Fruit fly (Drosophila melanogaster) whole organism, embryonic: Measurements from ENCODE around the gene CG11811.

Experiments
- Ada2b ChIP-seq: fragments of 200-800 bp; sonication (Bioruptor generic); IDR thresholded peaks from 2 replicates; pipeline ENCODE4 v1.3.6; 2022; ENCODE audit warnings: missing biosample characterization, missing genetic modification characterization
- Atf-2 ChIP-seq: fragments of 200-800 bp; sonication (Bioruptor generic); optimal IDR thresholded peaks from 2 replicates; lab custom pipeline; 2016; ENCODE audit warnings: missing biosample characterization, missing genetic modification characterization
- Atf6 ChIP-seq: fragments of 200-800 bp; sonication (Bioruptor generic); IDR thresholded peaks from 2 replicates; pipeline ENCODE4 v1.3.6; 2022; ENCODE audit warnings: missing biosample characterization, missing genetic modification characterization
- Blimp-1 ChIP-seq: fragments of 200-800 bp; sonication (Bioruptor generic); optimal IDR thresholded peaks from 3 replicates; lab custom pipeline; 2018; ENCODE audit warnings: missing biosample characterization, missing genetic modification characterization, mild to moderate bottlenecking, moderate library complexity, missing genetic modification reagents
- CG10959 ChIP-seq: fragments of 200-800 bp; sonication (Bioruptor generic); IDR thresholded peaks from 2 replicates; pipeline ENCODE4 v1.3.6; 2022; ENCODE audit warnings: missing biosample characterization, missing genetic modification characterization
- CG12104 ChIP-seq: fragments of 200-800 bp; sonication (Bioruptor generic); optimal IDR thresholded peaks from 3 replicates; lab custom pipeline; 2016; ENCODE audit warnings: missing biosample characterization, missing genetic modification characterization
- CG12155 ChIP-seq: fragments of 200-800 bp; sonication (Bioruptor generic); optimal IDR thresholded peaks from 3 replicates; lab custom pipeline; 2016; ENCODE audit warnings: missing biosample characterization, missing genetic modification characterization
- CG14667 ChIP-seq: fragments of 200-800 bp; sonication (Bioruptor generic); IDR thresholded peaks from 2 replicates; pipeline ENCODE4 v1.3.6; 2022; ENCODE audit warnings: missing biosample characterization, missing genetic modification characterization
- CG16779 ChIP-seq: fragments of 200-800 bp; sonication (Bioruptor generic); IDR thresholded peaks from 2 replicates; pipeline ENCODE4 v1.3.6; 2022; ENCODE audit warnings: missing biosample characterization, missing genetic modification characterization
- CG2120 ChIP-seq: fragments of 200-800 bp; sonication (Bioruptor generic); optimal IDR thresholded peaks from 3 replicates; lab custom pipeline; 2016; ENCODE audit warnings: missing biosample characterization, missing genetic modification characterization
- CG2202 ChIP-seq: fragments of 200-800 bp; sonication (Bioruptor generic); optimal IDR thresholded peaks from 2 replicates; lab custom pipeline; 2018; ENCODE audit warnings: missing biosample characterization, mild to moderate bottlenecking, missing genetic modification characterization
- CG31224 ChIP-seq: fragments of 200-800 bp; sonication (Bioruptor generic); IDR thresholded peaks from 2 replicates; pipeline ENCODE4 v1.3.6; 2022; ENCODE audit warnings: missing biosample characterization, missing genetic modification characterization
- CG31365 ChIP-seq: fragments of 200-800 bp; sonication (Bioruptor generic); optimal IDR thresholded peaks from 2 replicates; lab custom pipeline; 2018; ENCODE audit warnings: missing biosample characterization, mild to moderate bottlenecking, missing genetic modification characterization
- CG32532 ChIP-seq: fragments of 200-800 bp; sonication (Bioruptor generic); IDR thresholded peaks from 2 replicates; pipeline ENCODE4 v1.3.6; 2022; ENCODE audit warnings: missing biosample characterization, missing genetic modification characterization
- CG4282 ChIP-seq: fragments of 200-800 bp; sonication (Bioruptor generic); optimal IDR thresholded peaks from 2 replicates; lab custom pipeline; 2016; ENCODE audit warnings: missing biosample characterization, missing genetic modification characterization
- CG4404 ChIP-seq: fragments of 200-800 bp; sonication (Bioruptor generic); IDR thresholded peaks from 2 replicates; pipeline ENCODE4 v1.3.6; 2022; ENCODE audit warnings: missing biosample characterization, missing genetic modification characterization
- CG4707 ChIP-seq: fragments of 200-800 bp; sonication (Bioruptor generic); optimal IDR thresholded peaks from 2 replicates; lab custom pipeline; 2018; ENCODE audit warnings: missing biosample characterization, mild to moderate bottlenecking, missing genetic modification characterization, moderate library complexity
- CG6254 ChIP-seq: fragments of 200-800 bp; sonication (Bioruptor generic); optimal IDR thresholded peaks from 3 replicates; lab custom pipeline; 2017; ENCODE audit warnings: mild to moderate bottlenecking, missing biosample characterization, missing genetic modification reagents, missing genetic modification characterization
- CG6272 ChIP-seq: fragments of 200-800 bp; sonication (Bioruptor generic); IDR thresholded peaks from 2 replicates; pipeline ENCODE4 v1.3.6; 2022; ENCODE audit warnings: missing biosample characterization, missing genetic modification characterization
- CG6791 ChIP-seq: fragments of 200-800 bp; sonication (Bioruptor generic); IDR thresholded peaks from 3 replicates; pipeline ENCODE4 v1.3.6; 2022; ENCODE audit warnings: missing biosample characterization, missing genetic modification characterization; ENCODE audit not compliant: partially characterized antibody
- CG7963 ChIP-seq: fragments of 200-800 bp; sonication (Bioruptor generic); IDR thresholded peaks from 3 replicates; pipeline ENCODE4 v1.3.6; 2022; ENCODE audit warnings: missing biosample characterization, missing genetic modification characterization; ENCODE audit not compliant: partially characterized antibody
- CG7987 ChIP-seq: fragments of 200-800 bp; sonication (Bioruptor generic); optimal IDR thresholded peaks from 2 replicates; lab custom pipeline; 2018; ENCODE audit warnings: missing biosample characterization, mild to moderate bottlenecking, missing genetic modification characterization, moderate library complexity
- CG8765 ChIP-seq: fragments of 200-800 bp; sonication (Bioruptor generic); IDR thresholded peaks from 2 replicates; pipeline ENCODE4 v1.3.6; 2022; ENCODE audit warnings: missing biosample characterization, missing genetic modification characterization
- E2f2 ChIP-seq: fragments of 200-800 bp; sonication (Bioruptor generic); IDR thresholded peaks from 2 replicates; pipeline ENCODE4 v1.3.6; 2022; ENCODE audit warnings: missing biosample characterization, missing genetic modification characterization
- ERR ChIP-seq: fragments of 200-800 bp; sonication (Bioruptor generic); optimal IDR thresholded peaks from 2 replicates; lab custom pipeline; 2016; ENCODE audit warnings: missing biosample characterization, missing genetic modification characterization
- Fer3 ChIP-seq: fragments of 200-800 bp; sonication (Bioruptor generic); optimal IDR thresholded peaks from 2 replicates; lab custom pipeline; 2018; ENCODE audit warnings: missing biosample characterization, mild to moderate bottlenecking, missing genetic modification characterization, moderate library complexity
- HHEX ChIP-seq: fragments of 200-800 bp; sonication (Bioruptor generic); optimal IDR thresholded peaks from 3 replicates; lab custom pipeline; 2017; ENCODE audit warnings: missing biosample characterization, mild to moderate bottlenecking, missing genetic modification characterization, missing genetic modification reagents
- Hr3 ChIP-seq: fragments of 200-800 bp; sonication (Bioruptor generic); optimal IDR thresholded peaks from 3 replicates; lab custom pipeline; 2016; ENCODE audit warnings: missing biosample characterization, missing genetic modification characterization
- PHDP ChIP-seq: fragments of 200-800 bp; sonication (Bioruptor generic); optimal IDR thresholded peaks from 3 replicates; lab custom pipeline; 2018; ENCODE audit warnings: missing biosample characterization, mild to moderate bottlenecking, missing genetic modification characterization, moderate library complexity
- Sin3A ChIP-seq: fragments of >200 bp; optimal IDR thresholded peaks from 2 replicates; lab custom pipeline; 2018
- Tbp ChIP-seq: fragments of >200 bp; optimal IDR thresholded peaks from 2 replicates; lab custom pipeline; 2018; ENCODE audit warnings: missing biosample characterization, missing genetic modification characterization
- al ChIP-seq: fragments of 200-800 bp; sonication (Bioruptor generic); IDR thresholded peaks from 2 replicates; pipeline ENCODE4 v1.3.6; 2022; ENCODE audit warnings: missing biosample characterization, missing genetic modification characterization
- chif ChIP-seq, 2 experiments: fragments of 200-800 bp; sonication (Bioruptor generic); optimal IDR thresholded peaks; 3 replicates each; lab custom pipeline; 2016; ENCODE audit warnings: missing biosample characterization in 2 of 2, missing genetic modification characterization in 2 of 2
- chinmo ChIP-seq: fragments of 200-800 bp; sonication (Bioruptor generic); IDR thresholded peaks from 4 replicates; pipeline ENCODE4 v1.3.6; 2022; ENCODE audit warnings: missing biosample characterization, missing genetic modification characterization; ENCODE audit not compliant: partially characterized antibody
- chn ChIP-seq: fragments of 200-800 bp; sonication (Bioruptor generic); optimal IDR thresholded peaks from 2 replicates; lab custom pipeline; 2016; ENCODE audit warnings: missing biosample characterization, missing genetic modification characterization
- dpn ChIP-seq, 2 experiments: fragments of 200-800 bp; sonication (Bioruptor generic); optimal IDR thresholded peaks; 3 replicates each; lab custom pipeline; 2016; ENCODE audit warnings: missing biosample characterization in 2 of 2, missing genetic modification characterization in 2 of 2
- ftz-f1 ChIP-seq: fragments of 200-800 bp; sonication (Bioruptor generic); optimal IDR thresholded peaks from 2 replicates; lab custom pipeline; 2016; ENCODE audit warnings: missing biosample characterization, missing genetic modification characterization
- insv ChIP-seq, 2 experiments: fragments of 200-800 bp; sonication (Bioruptor generic); optimal IDR thresholded peaks; 3 replicates each; lab custom pipeline; 2016 to 2018; ENCODE audit warnings: missing biosample characterization in 2 of 2, missing genetic modification characterization in 2 of 2
- lbe ChIP-seq: fragments of 200-800 bp; sonication (Bioruptor generic); optimal IDR thresholded peaks from 2 replicates; lab custom pipeline; 2016; ENCODE audit warnings: missing biosample characterization, mild to moderate bottlenecking, missing genetic modification characterization
- luna ChIP-seq: fragments of 200-800 bp; sonication (Bioruptor generic); optimal IDR thresholded peaks from 2 replicates; lab custom pipeline; 2016; ENCODE audit warnings: missing biosample characterization, missing genetic modification characterization
- onecut ChIP-seq: fragments of 200-800 bp; sonication (Bioruptor generic); IDR thresholded peaks from 2 replicates; pipeline ENCODE4 v1.3.6; 2022; ENCODE audit warnings: missing biosample characterization, missing genetic modification characterization
- pan ChIP-seq, 4 experiments: fragments of >200 bp in 3 of 4; fragments of 200-800 bp in 1 of 4; sonication (Bioruptor generic) in 1 of 4; optimal IDR thresholded peaks in 3 of 4; IDR thresholded peaks in 1 of 4; 2 replicates each; pipeline versions ENCODE4 v1.3.6 to Lab custom; 2017 to 2022; ENCODE audit warnings: missing biosample characterization in 2 of 4, missing genetic modification characterization in 2 of 4, mixed read lengths in 1 of 4
- peb ChIP-seq: fragments of 200-800 bp; sonication (Bioruptor generic); IDR thresholded peaks from 2 replicates; pipeline ENCODE4 v1.3.6; 2022; ENCODE audit warnings: missing biosample characterization, missing genetic modification characterization
- pzg ChIP-seq: fragments of 200-800 bp; sonication (Bioruptor generic); optimal IDR thresholded peaks from 3 replicates; lab custom pipeline; 2018; ENCODE audit warnings: missing biosample characterization, mild to moderate bottlenecking, missing genetic modification characterization, moderate library complexity
- sc ChIP-seq, 3 experiments: fragments of >200 bp in 2 of 3; fragments of 200-800 bp in 1 of 3; sonication (Bioruptor generic) in 1 of 3; optimal IDR thresholded peaks; 2 replicates in 2 of 3; 3 replicates in 1 of 3; lab custom pipeline; 2017; ENCODE audit warnings: mild to moderate bottlenecking in 1 of 3, missing biosample characterization in 1 of 3, missing genetic modification characterization in 1 of 3, missing genetic modification reagents in 1 of 3
- stwl ChIP-seq: fragments of 200-800 bp; sonication (Bioruptor generic); optimal IDR thresholded peaks from 3 replicates; lab custom pipeline; 2018; ENCODE audit warnings: missing biosample characterization, mild to moderate bottlenecking, missing genetic modification characterization, moderate library complexity
- twi ChIP-seq: fragments of 200-800 bp; optimal IDR thresholded peaks from 2 replicates; lab custom pipeline; 2019; ENCODE audit warnings: missing biosample characterization, mild to moderate bottlenecking, missing genetic modification characterization, moderate library complexity
- vnd ChIP-seq: fragments of 200-800 bp; sonication (Bioruptor generic); IDR thresholded peaks from 3 replicates; pipeline ENCODE4 v1.3.6; 2022; ENCODE audit warnings: missing biosample characterization, missing genetic modification characterization; ENCODE audit not compliant: partially characterized antibody

CG11811 gene

DNA sequence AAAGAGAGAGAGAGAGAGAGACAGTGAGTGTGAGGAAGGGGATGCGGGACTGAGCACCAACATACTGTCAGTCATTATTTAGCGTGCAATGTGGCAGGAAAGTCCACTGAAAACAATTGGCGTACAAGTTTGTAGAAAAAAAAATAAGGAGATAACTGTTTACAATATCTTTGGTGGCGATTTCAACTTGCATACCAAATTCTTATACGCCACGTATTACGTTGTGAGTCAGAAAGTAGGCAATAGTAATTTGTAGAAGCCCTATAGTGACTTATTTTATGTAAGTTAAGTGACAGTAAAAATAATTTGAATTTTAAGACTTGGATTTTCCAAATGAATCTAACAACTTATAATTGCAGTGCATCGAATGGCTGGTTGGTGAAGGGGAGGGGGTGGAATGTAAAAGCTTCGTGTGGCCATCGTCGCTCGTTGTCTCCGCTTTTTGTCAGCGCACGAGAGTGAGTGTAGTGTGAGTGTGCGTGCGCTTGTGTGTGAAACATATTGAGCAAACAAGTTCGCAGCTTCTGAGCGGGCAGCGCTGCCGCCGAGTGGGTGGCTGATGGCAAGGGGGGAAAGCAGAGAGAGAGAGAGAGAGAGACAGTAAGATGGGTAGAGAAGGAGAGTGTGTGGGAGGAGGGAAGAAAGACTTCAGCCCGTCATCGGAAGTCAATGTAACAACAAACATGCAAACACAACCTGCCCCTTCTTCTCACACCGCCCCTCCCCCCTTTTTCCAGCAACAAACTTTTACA, 49.0 kb downstream of the CG11811 start (continued):
- TF ChIP-seq CG8765 (GFP tag; lab: Robert Waterston, UW) (peak; percentile 55), CG12104 (peak; percentile 97), CG7987 (GFP tag; lab: Kevin White, UChicago) (peak; percentile 82), CG6272 (GFP tag; lab: Robert Waterston, UW) (peak; percentile 90), pzg (GFP tag; lab: Kevin White, UChicago) (peak; percentile 11), E2f2 (GFP tag; lab: Robert Waterston, UW) (peak; percentile 70), CG31365 (peak; percentile 61), CG16779 (GFP tag; lab: Robert Waterston, UW) (0 out of 2 replicates have a peak, but pooled peaks have one; percentile 43), CG32532 (GFP tag; lab: Robert Waterston, UW) (peak; percentile 88), onecut (GFP tag; lab: Robert Waterston, UW) (peak; percentile 84), peb (GFP tag; lab: Robert Waterston, UW) (peak; percentile 81; the same call in 1 of the 2 replicates), CG4404 (peak; percentile 78), CG2202 (tag; lab: Kevin White, UChicago) (peak; percentile 58), CG14667 (GFP tag; lab: Robert Waterston, UW) (peak; percentile 87), insv (GFP tag; optimal IDR thresholded peaks at IDR 0.05; lab: Kevin White, UChicago) (peak in 1 of 2 experiments; percentile 49), pan (optimal IDR thresholded peaks at IDR 0.05; lab: Kevin White, UChicago) (no peak), pan (GFP tag; optimal IDR thresholded peaks at IDR 0.05 in 1 of 2, IDR thresholded peaks at IDR 0.05 in 1 of 2) (peak in 1 of 2 experiments; percentile 95), lbe (peak; percentile 83), vnd (GFP tag; lab: Robert Waterston, UW) (no peak), Ada2b (peak; percentile 93), Tbp (no peak), Atf-2 (GFP tag; lab: Kevin White, UChicago) (peak; percentile 89), Hr3 (GFP tag; lab: Kevin White, UChicago) (peak; percentile 93), CG12155 (GFP tag; lab: Kevin White, UChicago) (peak; percentile 82), chif (GFP tag; optimal IDR thresholded peaks at IDR 0.05; lab: Kevin White, UChicago) (peak; percentile 88 to 91), stwl (tag; lab: Kevin White, UChicago) (no peak), luna (peak; percentile 86), HHEX (GFP tag; lab: Kevin White, UChicago) (peak; percentile 96), CG4282 (peak; percentile 63), CG6254 (GFP tag; lab: Kevin White, UChicago) (peak; percentile 88), CG31224 (GFP tag; lab: Robert Waterston, UW) (peak; percentile 77), ERR (peak; percentile 87), chinmo (GFP tag; lab: Robert Waterston, UW) (peak; percentile 94; the same call in 3 of the 4 replicates), Fer3 (peak; percentile 90), CG10959 (GFP tag; lab: Robert Waterston, UW) (peak; percentile 81), CG6791 (no peak), Blimp-1 (peak; percentile 94), CG2120 (GFP tag; lab: Kevin White, UChicago) (peak; percentile 95), Atf6 (GFP tag; lab: Robert Waterston, UW) (peak; percentile 93; the same call in 1 of the 2 replicates), Sin3A (lab: Kevin White, UChicago) (no peak), dpn (GFP tag; optimal IDR thresholded peaks at IDR 0.05; lab: Kevin White, UChicago) (peak; percentile 91 to 95), CG7963 (GFP tag; lab: Robert Waterston, UW) (no peak), CG4707 (peak; percentile 24), ftz-f1 (GFP tag; lab: Kevin White, UChicago) (peak; percentile 23), chn (GFP tag; lab: Kevin White, UChicago) (peak; percentile 86), al (peak; percentile 86), PHDP (tag; lab: Kevin White, UChicago) (peak; percentile 87), sc (optimal IDR thresholded peaks at IDR 0.05; lab: Kevin White, UChicago) (no peak), sc (GFP tag; optimal IDR thresholded peaks at IDR 0.05; lab: Kevin White, UChicago) (peak; percentile 80), twi (tag; lab: Kevin White, UChicago) (no peak)
